Worm (Caenorhabditis elegans) whole organism, L4 larva: ENCODE results near the gene C18D11.3.

ENCODE experiments used
- ZK546.5 ChIP-seq, 2 experiments: sonication (generic microtip); optimal IDR thresholded peaks; 2 replicates each; lab custom pipeline; 2017; ENCODE audit warnings: missing biosample characterization in 2 of 2, missing genetic modification characterization in 2 of 2
- fkh-10 ChIP-seq: fragments of 150-350 bp; optimal IDR thresholded peaks from 2 replicates; lab custom pipeline; 2014; ENCODE audit warnings: missing biosample characterization, missing genetic modification reagents, missing genetic modification characterization
- lin-1 ChIP-seq: fragments of 200-800 bp; sonication (Bioruptor generic); IDR thresholded peaks from 2 replicates; pipeline ENCODE4 v1.3.6; 2022; ENCODE audit warnings: missing genetic modification reagents, missing genetic modification characterization, missing compliant biosample characterization
- lin-13 ChIP-seq: fragments of 150-350 bp; optimal IDR thresholded peaks from 2 replicates; lab custom pipeline; 2014; ENCODE audit warnings: missing biosample characterization, missing genetic modification reagents, missing genetic modification characterization
- nhr-237 ChIP-seq: sonication (generic microtip); optimal IDR thresholded peaks from 2 replicates; lab custom pipeline; 2017; ENCODE audit warnings: missing biosample characterization, missing genetic modification characterization
- pha-4 ChIP-seq, 2 experiments: fragments of 150-350 bp in 1 of 2; fragments of 200-800 bp in 1 of 2; sonication (Bioruptor generic) in 1 of 2; IDR thresholded peaks in 1 of 2; optimal IDR thresholded peaks in 1 of 2; 2 replicates each; pipeline versions ENCODE4 v1.3.6 to Lab custom; 2014 to 2022; ENCODE audit warnings: missing genetic modification characterization in 2 of 2, missing genetic modification reagents in 2 of 2, missing biosample characterization in 1 of 2, missing compliant biosample characterization in 1 of 2
- skn-1 ChIP-seq: fragments of 150-350 bp; optimal IDR thresholded peaks from 2 replicates; lab custom pipeline; 2014; ENCODE audit warnings: missing biosample characterization, missing genetic modification characterization
- spr-1 ChIP-seq: sonication (generic microtip); optimal IDR thresholded peaks from 2 replicates; lab custom pipeline; 2016; ENCODE audit warnings: mild to moderate bottlenecking, missing genetic modification characterization, missing compliant biosample characterization
- tag-97 ChIP-seq: fragments of 200-800 bp; sonication (Bioruptor generic); IDR thresholded peaks from 2 replicates; pipeline ENCODE4 v1.3.6; 2022; ENCODE audit warnings: missing genetic modification characterization, missing compliant biosample characterization
- ztf-11 ChIP-seq: fragments of 150-350 bp; optimal IDR thresholded peaks from 2 replicates; lab custom pipeline; 2014; ENCODE audit warnings: missing biosample characterization, missing genetic modification characterization

DNA sequence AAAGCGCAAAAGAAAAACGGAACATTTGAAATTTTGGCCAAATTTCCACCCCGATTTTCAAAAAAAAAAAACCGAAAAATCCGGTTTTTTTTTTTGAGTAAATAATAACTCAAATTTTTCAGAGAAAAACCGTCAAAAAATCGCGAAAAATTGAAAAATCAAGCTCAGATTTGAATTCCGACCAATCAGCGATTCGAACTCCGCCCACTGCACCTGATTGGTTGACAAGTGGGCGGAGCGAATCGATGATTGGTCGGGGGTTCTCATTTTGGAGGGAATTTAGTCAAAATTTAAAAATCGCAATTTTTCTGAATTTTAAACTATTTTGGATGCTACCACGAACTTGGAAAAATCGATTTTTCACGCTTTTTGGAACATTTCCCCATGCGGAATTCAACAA is 5.8 kb downstream of the C18D11.3 start:
- TF ChIP-seq skn-1 (no peak), spr-1 (tag; lab: Kevin White, UChicago) (no peak), ZK546.5 (tag; optimal IDR thresholded peaks at IDR 0.05; lab: Kevin White, UChicago) (no peak), tag-97 (GFP tag; lab: Robert Waterston, UW) (no peak), ztf-11 (tag; lab: Kevin White, UChicago) (no peak), lin-13 (GFP tag; lab: Kevin White, UChicago) (no peak), nhr-237 (tag; lab: Kevin White, UChicago) (no peak), fkh-10 (GFP tag; lab: Kevin White, UChicago) (no peak), lin-1 (GFP tag; lab: Robert Waterston, UW) (no peak), pha-4 (GFP tag; IDR thresholded peaks at IDR 0.05; lab: Robert Waterston, UW) (no peak), pha-4 (tag; optimal IDR thresholded peaks at IDR 0.05; lab: Kevin White, UChicago) (no peak)
